Worm (Caenorhabditis elegans): Measurements from ENCODE around the gene F32D8.4.

Gene F32D8.4

DNA sequence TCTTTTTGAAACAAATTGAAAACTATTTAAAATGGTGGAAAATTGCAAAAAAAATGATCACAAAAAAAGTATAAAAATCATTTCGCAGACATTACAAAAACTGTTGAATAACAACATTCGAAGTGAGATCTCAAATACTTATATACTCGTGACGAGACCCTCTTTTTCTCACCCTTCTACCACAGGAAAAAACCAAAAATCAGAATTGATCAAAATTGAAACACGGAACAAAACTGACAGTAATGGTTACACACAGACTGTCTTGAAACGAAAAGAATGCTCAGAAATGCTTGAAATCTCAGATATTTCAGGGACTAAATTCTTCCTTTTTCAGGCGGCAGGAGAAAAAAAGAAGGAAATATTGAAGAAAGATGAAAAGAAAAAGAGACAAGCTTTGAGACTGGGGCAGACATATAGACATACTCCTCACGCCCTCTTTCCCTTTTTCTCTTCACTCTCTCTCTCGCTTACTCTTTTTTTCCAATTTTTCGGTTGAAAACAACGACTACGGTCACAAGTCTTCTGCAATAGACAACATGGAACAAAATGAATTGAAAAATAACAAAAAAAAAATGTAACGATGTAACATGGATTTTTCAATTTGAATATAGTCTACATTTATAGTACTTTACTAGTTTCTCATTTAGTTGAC, 31.6 kb downstream of the F32D8.4 start:
- TF ChIP-seq nhr-179 (tag; optimal IDR thresholded peaks at IDR 0.05), result no peak
- no peak for TF ChIP-seq hsf-1 (GFP tag; IDR thresholded peaks at IDR 0.05)
- no peak for TF ChIP-seq B0035.1 (tag; optimal IDR thresholded peaks at IDR 0.05)
- no peak for TF ChIP-seq T26A5.8 (tag; optimal IDR thresholded peaks at IDR 0.05)
- TF ChIP-seq dpff-1 (tag; optimal IDR thresholded peaks at IDR 0.05), result no peak
- no peak for TF ChIP-seq lin-40 (tag; optimal IDR thresholded peaks at IDR 0.05)
- no peak for TF ChIP-seq dox-1 (GFP tag; IDR thresholded peaks at IDR 0.05)
- peak; percentile 30 for TF ChIP-seq ceh-27 (GFP tag; optimal IDR thresholded peaks at IDR 0.05)
- TF ChIP-seq nhr-80 (tag; optimal IDR thresholded peaks at IDR 0.05), result peak; percentile 10
- TF ChIP-seq akir-1 (GFP tag; optimal IDR thresholded peaks at IDR 0.05), result no peak
- TF ChIP-seq nhr-120 (GFP tag; IDR thresholded peaks at IDR 0.05), result no peak
- TF ChIP-seq K12H6.12 (tag; optimal IDR thresholded peaks at IDR 0.05), result peak; percentile 40
- TF ChIP-seq snpc-4 (GFP tag; optimal IDR thresholded peaks at IDR 0.05), result no peak
- no peak for TF ChIP-seq snpc-4 (tag; optimal IDR thresholded peaks at IDR 0.05)
- no peak for TF ChIP-seq cebp-1 (GFP tag; IDR thresholded peaks at IDR 0.05)
- TF ChIP-seq cebp-1 (tag; optimal IDR thresholded peaks at IDR 0.05), result peak; percentile 27
- no peak for TF ChIP-seq madf-3 (GFP tag; IDR thresholded peaks at IDR 0.05)
- TF ChIP-seq nfya-2 (GFP tag; IDR thresholded peaks at IDR 0.05), result no peak
- no peak for TF ChIP-seq F37B4.10 (GFP tag; IDR thresholded peaks at IDR 0.05)
- TF ChIP-seq rpc-1 (optimal IDR thresholded peaks at IDR 0.05), result no peak
- no peak for TF ChIP-seq rpc-1 (tag; optimal IDR thresholded peaks at IDR 0.05)
- TF ChIP-seq unc-62 (GFP tag; optimal IDR thresholded peaks at IDR 0.05), result no peak
- TF ChIP-seq pha-4 (tag; optimal IDR thresholded peaks at IDR 0.05), result no peak
- TF ChIP-seq attf-5 (GFP tag; optimal IDR thresholded peaks at IDR 0.05), result peak; percentile 18

DNA sequence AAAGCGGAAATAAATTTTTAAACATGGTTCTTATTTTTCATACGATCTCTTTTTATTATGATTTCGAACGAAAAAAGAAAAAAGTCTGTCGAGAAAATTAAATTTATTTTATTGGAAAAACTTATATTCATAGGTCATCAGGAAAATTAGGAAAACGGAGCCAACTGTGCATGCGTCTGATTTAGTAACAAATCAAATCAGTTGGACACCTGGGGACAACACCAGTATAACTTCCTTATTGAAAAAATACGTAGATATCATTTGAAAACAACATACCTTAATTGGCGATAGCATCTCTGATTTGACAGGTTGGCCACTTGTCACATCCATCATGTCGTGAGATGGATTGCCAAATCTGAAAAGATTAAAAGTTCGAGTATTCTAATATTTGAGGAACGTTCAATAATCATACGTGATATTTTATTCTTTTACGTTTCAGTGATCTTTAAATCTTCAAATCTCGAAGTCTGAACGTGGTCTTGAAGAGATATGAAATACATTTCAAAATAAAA, 32.8 kb downstream of the F32D8.4 start:
- TF ChIP-seq lir-1 (GFP tag; conservative IDR thresholded peaks at IDR 0.05) (no peak), cebp-2 (GFP tag; IDR thresholded peaks at IDR 0.05) (no peak), C06A6.2 (GFP tag; conservative IDR thresholded peaks at IDR 0.05) (no peak), madf-8 (GFP tag; conservative IDR thresholded peaks at IDR 0.05) (no peak), hsf-1 (GFP tag; IDR thresholded peaks at IDR 0.05) (no peak), Y53F4B.3 (GFP tag; IDR thresholded peaks at IDR 0.05) (no peak), nhr-90 (tag; optimal IDR thresholded peaks at IDR 0.05) (no peak), madf-6 (GFP tag; IDR thresholded peaks at IDR 0.05) (no peak), chd-7 (tag; optimal IDR thresholded peaks at IDR 0.05) (no peak), efl-1 (GFP tag; optimal IDR thresholded peaks at IDR 0.05) (no peak), nhr-27 (tag; optimal IDR thresholded peaks at IDR 0.05) (no peak), hmg-20 (GFP tag; IDR thresholded peaks at IDR 0.05) (no peak), ztf-6 (GFP tag; IDR thresholded peaks at IDR 0.05) (no peak), gei-17 (GFP tag; optimal IDR thresholded peaks at IDR 0.05) (no peak), F22D6.2 (tag; optimal IDR thresholded peaks at IDR 0.05) (no peak), snpc-3.4 (tag; optimal IDR thresholded peaks at IDR 0.05) (no peak), Y95B8A.8 (GFP tag; IDR thresholded peaks at IDR 0.05) (no peak), zim-3 (tag; optimal IDR thresholded peaks at IDR 0.05) (no peak)

Data from whole organism, young adult.